Fruit fly (Drosophila melanogaster): ENCODE measurements around the gene CG3078.
A peak's percentile ranks its signal among the peaks of the same experiment; 100 is the strongest.

Gene CG3078

DNA sequence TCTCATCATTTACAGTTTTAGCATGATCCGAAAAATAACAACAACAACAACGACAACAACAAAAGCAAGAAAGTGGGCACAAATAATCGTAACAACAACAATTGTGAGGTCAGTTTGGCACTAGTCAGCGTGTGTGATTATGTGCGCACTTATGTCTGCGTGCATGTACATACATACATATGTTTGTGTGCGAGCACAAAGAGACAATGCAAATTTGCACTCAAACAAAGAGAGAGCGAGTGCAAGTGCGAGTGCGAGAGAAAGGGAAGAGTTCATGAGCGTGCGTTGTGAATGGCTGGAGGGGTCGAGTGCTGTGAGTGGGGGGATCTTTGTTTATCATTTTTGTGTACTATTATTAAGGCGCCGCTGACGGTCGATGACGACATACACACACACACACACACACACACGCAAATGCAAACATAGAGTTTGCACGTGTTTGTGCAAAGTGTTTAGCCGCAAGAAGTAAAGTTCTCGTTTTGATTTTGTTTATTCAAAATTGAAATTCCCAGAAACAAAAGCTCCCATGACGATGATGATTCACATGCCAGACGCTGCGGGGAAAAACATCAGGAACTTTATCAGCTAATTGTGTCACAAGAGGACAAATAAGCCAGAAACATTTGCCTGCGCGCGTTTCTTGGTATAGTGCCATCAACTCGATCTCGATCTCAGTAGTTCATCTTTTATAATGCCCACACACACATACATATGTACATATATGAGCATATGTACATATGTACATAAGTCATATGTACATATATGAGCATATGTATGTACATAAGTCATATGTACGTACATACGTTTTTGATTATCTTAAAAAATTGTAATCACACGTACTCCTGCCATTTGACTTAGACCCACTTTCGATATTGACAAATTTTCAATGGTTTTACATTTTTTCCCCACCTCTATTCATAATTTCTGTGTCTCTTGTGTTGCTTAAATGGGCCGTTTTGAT, 35.1 kb upstream of the CG3078 start:
- peak; percentile 56 for TF ChIP-seq br (GFP tag; optimal IDR thresholded peaks at IDR 0.05)
- peak; percentile 75 for TF ChIP-seq fru (GFP tag; optimal IDR thresholded peaks at IDR 0.05)
- peak in 1 of 2 experiments; percentile 81 for TF ChIP-seq dl (GFP tag; optimal IDR thresholded peaks at IDR 0.05; ENCODE audit: insufficient read depth in 1 of 2, partially characterized antibody in 2 of 2)
- TF ChIP-seq jim (GFP tag; optimal IDR thresholded peaks at IDR 0.05) = no peak
- TF ChIP-seq Dif (GFP tag; optimal IDR thresholded peaks at IDR 0.05; ENCODE audit: partially characterized antibody) = peak; percentile 62
- peak; percentile 56 for TF ChIP-seq Hr83 (GFP tag; optimal IDR thresholded peaks at IDR 0.05; ENCODE audit: poor library complexity, severe bottlenecking)
- TF ChIP-seq ey (GFP tag; optimal IDR thresholded peaks at IDR 0.05) = peak; percentile 58
- TF ChIP-seq Dfd (GFP tag; optimal IDR thresholded peaks at IDR 0.05) = peak; percentile 54
- peak; percentile 38 for TF ChIP-seq HLH106 (tag; optimal IDR thresholded peaks at IDR 0.05)
- TF ChIP-seq Rel (GFP tag; optimal IDR thresholded peaks at IDR 0.05) = no peak
- TF ChIP-seq Rel (tag; optimal IDR thresholded peaks at IDR 0.05) = peak; percentile 97
- no peak for TF ChIP-seq usp (GFP tag; optimal IDR thresholded peaks at IDR 0.05)
- peak; percentile 72 for TF ChIP-seq h (GFP tag; optimal IDR thresholded peaks at IDR 0.05)
- no peak for TF ChIP-seq brk (GFP tag; optimal IDR thresholded peaks at IDR 0.05)
- TF ChIP-seq woc (GFP tag; optimal IDR thresholded peaks at IDR 0.05) = peak; percentile 24
- TF ChIP-seq rgr (GFP tag; optimal IDR thresholded peaks at IDR 0.05) = peak; percentile 56
- peak; percentile 23 for TF ChIP-seq dmrt93B (GFP tag; optimal IDR thresholded peaks at IDR 0.05)
- peak; percentile 37 for TF ChIP-seq psq (GFP tag; optimal IDR thresholded peaks at IDR 0.05)
- TF ChIP-seq pan (optimal IDR thresholded peaks at IDR 0.05) = no peak
- TF ChIP-seq Hnf4 (GFP tag; optimal IDR thresholded peaks at IDR 0.05) = peak; percentile 30
- TF ChIP-seq GATAd (GFP tag; optimal IDR thresholded peaks at IDR 0.05) = no peak
- TF ChIP-seq foxo (GFP tag; optimal IDR thresholded peaks at IDR 0.05) = peak in 1 of 2 experiments; percentile 82
- TF ChIP-seq OdsH (GFP tag; optimal IDR thresholded peaks at IDR 0.05) = peak; percentile 20

DNA sequence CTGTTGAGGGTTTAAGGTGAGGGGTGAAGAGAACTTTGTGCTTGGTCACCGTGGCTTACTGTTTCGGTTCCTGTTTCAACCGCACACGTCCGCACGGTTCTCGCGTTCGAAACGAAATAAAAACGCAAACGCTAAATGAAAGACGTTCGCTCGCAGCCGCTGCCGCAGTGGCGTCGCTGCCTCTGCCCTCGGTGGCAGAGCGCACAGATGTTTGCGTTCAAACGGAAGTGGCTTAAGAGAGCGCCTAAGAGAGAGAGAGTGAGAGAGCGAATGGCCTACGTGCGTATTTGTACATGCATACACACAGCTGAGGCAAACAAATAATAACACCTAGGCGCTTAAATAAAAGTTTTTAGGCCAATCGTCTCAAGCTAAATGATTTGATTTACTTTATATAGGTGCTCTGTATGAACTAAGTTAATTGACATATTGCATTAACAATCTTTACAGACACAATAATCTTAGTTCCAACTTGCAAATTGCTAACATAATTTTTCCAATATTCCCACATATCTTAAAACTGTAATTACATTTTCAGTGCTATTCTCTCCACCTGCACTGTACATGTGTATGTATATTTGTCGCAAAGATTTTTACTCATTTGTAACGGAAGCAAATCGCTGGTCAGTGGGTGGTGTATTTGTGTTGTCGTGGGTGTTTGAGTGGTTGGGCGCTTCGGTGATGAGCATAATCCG, 33.8 kb upstream of the CG3078 start, which contains the start of gene CG2865:
TSS of gene CG2865 (minus strand) at position 118 of the 695 bp plus-strand sequence.
- TF ChIP-seq psq (GFP tag; optimal IDR thresholded peaks at IDR 0.05) (peak; percentile 87), ey (GFP tag; optimal IDR thresholded peaks at IDR 0.05) (peak; percentile 95), Dfd (GFP tag; optimal IDR thresholded peaks at IDR 0.05) (no peak), Mio (GFP tag; optimal IDR thresholded peaks at IDR 0.05) (peak; percentile 25), pan (optimal IDR thresholded peaks at IDR 0.05) (no peak), Rel (GFP tag; optimal IDR thresholded peaks at IDR 0.05) (peak; percentile 30), Rel (tag; optimal IDR thresholded peaks at IDR 0.05) (peak; percentile 90), usp (GFP tag; optimal IDR thresholded peaks at IDR 0.05) (no peak), Hr83 (GFP tag; optimal IDR thresholded peaks at IDR 0.05; ENCODE audit: poor library complexity, severe bottlenecking) (peak; percentile 81), Sp1 (GFP tag; optimal IDR thresholded peaks at IDR 0.05) (peak; percentile 98), dmrt93B (GFP tag; optimal IDR thresholded peaks at IDR 0.05) (peak; percentile 94), Dif (GFP tag; optimal IDR thresholded peaks at IDR 0.05; ENCODE audit: partially characterized antibody) (peak; percentile 86), tai (GFP tag; optimal IDR thresholded peaks at IDR 0.05) (peak; percentile 81), sage (GFP tag; optimal IDR thresholded peaks at IDR 0.05) (peak; percentile 76), dsf (GFP tag; optimal IDR thresholded peaks at IDR 0.05; ENCODE audit: borderline replicate concordance) (no peak), GATAd (GFP tag; optimal IDR thresholded peaks at IDR 0.05) (peak; percentile 11), OdsH (GFP tag; optimal IDR thresholded peaks at IDR 0.05) (peak; percentile 94), lola (GFP tag; optimal IDR thresholded peaks at IDR 0.05) (no peak), Hr78 (GFP tag; optimal IDR thresholded peaks at IDR 0.05) (no peak), brk (GFP tag; optimal IDR thresholded peaks at IDR 0.05) (peak; percentile 68), dl (GFP tag; optimal IDR thresholded peaks at IDR 0.05; ENCODE audit: insufficient read depth in 1 of 2, partially characterized antibody in 2 of 2) (peak; percentile 67 to 85), jim (GFP tag; optimal IDR thresholded peaks at IDR 0.05) (no peak), woc (GFP tag; optimal IDR thresholded peaks at IDR 0.05) (peak; percentile 95), Vsx2 (GFP tag; optimal IDR thresholded peaks at IDR 0.05; ENCODE audit: partially characterized antibody) (no peak), Abd-B (GFP tag; optimal IDR thresholded peaks at IDR 0.05) (no peak), h (GFP tag; optimal IDR thresholded peaks at IDR 0.05) (peak; percentile 96), HLH106 (tag; optimal IDR thresholded peaks at IDR 0.05) (peak; percentile 98), foxo (GFP tag; optimal IDR thresholded peaks at IDR 0.05) (peak; percentile 67 to 96), N (GFP tag; optimal IDR thresholded peaks at IDR 0.05) (no peak), Jra (GFP tag; optimal IDR thresholded peaks at IDR 0.05) (peak; percentile 78), Myc (optimal IDR thresholded peaks at IDR 0.05) (no peak), CG9705 (GFP tag; optimal IDR thresholded peaks at IDR 0.05) (peak; percentile 97), fru (GFP tag; optimal IDR thresholded peaks at IDR 0.05) (peak; percentile 97), rgr (GFP tag; optimal IDR thresholded peaks at IDR 0.05) (peak; percentile 93), sv (GFP tag; optimal IDR thresholded peaks at IDR 0.05) (peak; percentile 94), Hnf4 (GFP tag; optimal IDR thresholded peaks at IDR 0.05) (peak; percentile 82), br (GFP tag; optimal IDR thresholded peaks at IDR 0.05) (peak; percentile 95), CrebA (GFP tag; optimal IDR thresholded peaks at IDR 0.05; ENCODE audit: borderline replicate concordance) (no peak), CG32264 (GFP tag; optimal IDR thresholded peaks at IDR 0.05) (peak; percentile 84)

All from whole organism, wandering third instar larva.